Worm (Caenorhabditis elegans) whole organism, young adult: ENCODE results near the gene egas-4.

Experiments
- B0019.2 ChIP-seq: fragments of 200-800 bp; sonication (Bioruptor generic); conservative IDR thresholded peaks from 2 replicates; pipeline ENCODE4 v1.3.6; 2022; ENCODE audit warnings: missing genetic modification reagents, missing genetic modification characterization, missing compliant biosample characterization
- B0035.1 ChIP-seq: sonication (generic microtip); optimal IDR thresholded peaks from 2 replicates; lab custom pipeline; 2016; ENCODE audit warnings: missing genetic modification characterization, mild to moderate bottlenecking, missing compliant biosample characterization, missing genotype, missing genetic modification reagents
- D2030.7 ChIP-seq: fragments of 200-800 bp; sonication (Bioruptor generic); IDR thresholded peaks from 2 replicates; pipeline ENCODE4 v1.3.6; 2022; ENCODE audit warnings: missing genetic modification reagents, missing genetic modification characterization, missing compliant biosample characterization
- Y53F4B.3 ChIP-seq: fragments of 200-800 bp; sonication (Bioruptor generic); IDR thresholded peaks from 2 replicates; pipeline ENCODE4 v1.3.6; 2022; ENCODE audit warnings: missing genetic modification reagents, missing genetic modification characterization, missing compliant biosample characterization
- Y53G8AR.9 ChIP-seq: fragments of 200-800 bp; sonication (Bioruptor generic); conservative IDR thresholded peaks from 2 replicates; pipeline ENCODE4 v1.3.6; 2022; ENCODE audit warnings: missing genetic modification reagents, missing genetic modification characterization, missing compliant biosample characterization
- Y67H2A.10 ChIP-seq: fragments of 200-800 bp; sonication (Bioruptor generic); conservative IDR thresholded peaks from 2 replicates; pipeline ENCODE4 v1.3.6; 2022; ENCODE audit warnings: missing genetic modification reagents, missing genetic modification characterization, missing compliant biosample characterization
- ZK185.1 ChIP-seq: sonication (generic microtip); optimal IDR thresholded peaks from 2 replicates; lab custom pipeline; 2016; ENCODE audit warnings: mild to moderate bottlenecking, missing genetic modification characterization, missing compliant biosample characterization; ENCODE audit not compliant: poor library complexity, severe bottlenecking
- ama-1 ChIP-seq, 3 experiments: fragments of 150-350 bp in 1 of 3; sonication (generic microtip) in 2 of 3; optimal IDR thresholded peaks; 2 replicates each; lab custom pipeline; 2014 to 2018; ENCODE audit warnings: missing biosample characterization in 2 of 3, missing genetic modification characterization in 2 of 3, missing genetic modification reagents in 2 of 3
- attf-5 ChIP-seq: fragments of 200-800 bp; sonication (Bioruptor generic); optimal IDR thresholded peaks from 2 replicates; lab custom pipeline; 2018; ENCODE audit warnings: mild to moderate bottlenecking, missing genetic modification characterization, missing compliant biosample characterization
- attf-6 ChIP-seq: fragments of 200-800 bp; sonication (Bioruptor generic); IDR thresholded peaks from 2 replicates; pipeline ENCODE4 v1.3.6; 2022; ENCODE audit warnings: missing genetic modification reagents, missing genetic modification characterization, missing compliant biosample characterization
- cebp-1 ChIP-seq, 2 experiments: fragments of 200-800 bp in 1 of 2; sonication (Bioruptor generic) in 1 of 2; sonication (generic microtip) in 1 of 2; IDR thresholded peaks in 1 of 2; optimal IDR thresholded peaks in 1 of 2; 2 replicates each; pipeline versions ENCODE4 v1.3.6 to Lab custom; 2017 to 2022; ENCODE audit warnings: missing compliant biosample characterization in 2 of 2, missing genetic modification characterization in 2 of 2, mild to moderate bottlenecking in 1 of 2, missing genetic modification reagents in 1 of 2, moderate library complexity in 1 of 2
- ceh-40 ChIP-seq: fragments of 200-800 bp; sonication (Bioruptor generic); IDR thresholded peaks from 2 replicates; pipeline ENCODE4 v1.3.6; 2022; ENCODE audit warnings: missing genetic modification characterization, missing compliant biosample characterization
- chd-7 ChIP-seq: sonication (generic microtip); optimal IDR thresholded peaks from 2 replicates; lab custom pipeline; 2016; ENCODE audit warnings: mild to moderate bottlenecking, missing genetic modification characterization, moderate library complexity, missing compliant biosample characterization
- die-1 ChIP-seq: sonication (generic microtip); optimal IDR thresholded peaks from 2 replicates; lab custom pipeline; 2016; ENCODE audit warnings: missing genotype, mild to moderate bottlenecking, missing genetic modification characterization, missing compliant biosample characterization
- dpl-1 ChIP-seq: fragments of 150-350 bp; optimal IDR thresholded peaks from 2 replicates; lab custom pipeline; 2014; ENCODE audit warnings: missing biosample characterization, missing genetic modification reagents, missing genetic modification characterization
- ets-4 ChIP-seq: fragments of 200-800 bp; sonication (Bioruptor generic); optimal IDR thresholded peaks from 2 replicates; lab custom pipeline; 2018; ENCODE audit warnings: mild to moderate bottlenecking, missing genetic modification characterization, missing compliant biosample characterization
- hmg-1.2 ChIP-seq: fragments of 200-800 bp; sonication (Bioruptor generic); IDR thresholded peaks from 2 replicates; pipeline ENCODE4 v1.3.6; 2022; ENCODE audit warnings: missing genetic modification reagents, missing genetic modification characterization, missing compliant biosample characterization
- hrde-1 ChIP-seq: sonication (generic microtip); optimal IDR thresholded peaks from 2 replicates; lab custom pipeline; 2016; ENCODE audit warnings: missing genetic modification characterization, mild to moderate bottlenecking, missing compliant biosample characterization, moderate library complexity, missing genotype, missing genetic modification reagents, borderline replicate concordance
- lin-40 ChIP-seq: sonication (generic microtip); optimal IDR thresholded peaks from 2 replicates; lab custom pipeline; 2016; ENCODE audit warnings: missing genetic modification characterization, mild to moderate bottlenecking, missing compliant biosample characterization, missing genotype, missing genetic modification reagents
- lin-54 ChIP-seq: fragments of 200-800 bp; sonication (Bioruptor generic); optimal IDR thresholded peaks from 2 replicates; lab custom pipeline; 2018; ENCODE audit warnings: mild to moderate bottlenecking, missing genetic modification characterization, missing compliant biosample characterization
- madf-3 ChIP-seq: fragments of 200-800 bp; sonication (Bioruptor generic); IDR thresholded peaks from 2 replicates; pipeline ENCODE4 v1.3.6; 2022; ENCODE audit warnings: missing genetic modification reagents, missing genetic modification characterization, missing compliant biosample characterization
- madf-6 ChIP-seq: fragments of 200-800 bp; sonication (Bioruptor generic); IDR thresholded peaks from 2 replicates; pipeline ENCODE4 v1.3.6; 2022; ENCODE audit warnings: missing genetic modification reagents, missing genetic modification characterization, missing compliant biosample characterization
- mes-4 ChIP-seq: sonication (generic microtip); optimal IDR thresholded peaks from 2 replicates; lab custom pipeline; 2016; ENCODE audit warnings: missing genotype, missing genetic modification characterization, missing compliant biosample characterization
- nfyb-1 ChIP-seq: fragments of 200-800 bp; sonication (Bioruptor generic); IDR thresholded peaks from 2 replicates; pipeline ENCODE4 v1.3.6; 2022; ENCODE audit warnings: missing genetic modification reagents, missing genetic modification characterization, missing compliant biosample characterization
- nhr-90 ChIP-seq: sonication (generic microtip); optimal IDR thresholded peaks from 2 replicates; lab custom pipeline; 2016; ENCODE audit warnings: missing genotype, mild to moderate bottlenecking, missing genetic modification characterization, missing compliant biosample characterization
- pbrm-1 ChIP-seq: fragments of 200-800 bp; sonication (Bioruptor generic); IDR thresholded peaks from 2 replicates; pipeline ENCODE4 v1.3.6; 2022; ENCODE audit warnings: missing genetic modification reagents, missing genetic modification characterization, missing compliant biosample characterization
- pha-4 ChIP-seq: fragments of 150-350 bp; sonication (generic microtip); optimal IDR thresholded peaks from 2 replicates; lab custom pipeline; 2014; ENCODE audit warnings: missing biosample characterization, missing genetic modification reagents, missing genetic modification characterization
- repo-1 ChIP-seq: sonication (generic microtip); optimal IDR thresholded peaks from 2 replicates; lab custom pipeline; 2017; ENCODE audit warnings: mild to moderate bottlenecking, missing genetic modification characterization, missing compliant biosample characterization
- snpc-1.3 ChIP-seq: sonication (generic microtip); optimal IDR thresholded peaks from 2 replicates; lab custom pipeline; 2017; ENCODE audit warnings: missing genetic modification characterization, mild to moderate bottlenecking, missing compliant biosample characterization, antibody characterized with exemption, moderate library complexity, missing genotype, missing genetic modification reagents; ENCODE audit not compliant: insufficient read depth
- snpc-4 ChIP-seq, 5 experiments: fragments of 150-350 bp in 1 of 5; sonication (generic microtip) in 4 of 5; optimal IDR thresholded peaks; 2 replicates each; lab custom pipeline; 2014 to 2018; ENCODE audit warnings: missing genetic modification characterization in 5 of 5, missing biosample characterization in 3 of 5, antibody characterized with exemption in 2 of 5, mild to moderate bottlenecking in 2 of 5, missing compliant biosample characterization in 2 of 5, missing genotype in 2 of 5, moderate library complexity in 2 of 5, missing genetic modification reagents in 1 of 5
- somi-1 ChIP-seq: fragments of 200-800 bp; sonication (Bioruptor generic); optimal IDR thresholded peaks from 2 replicates; lab custom pipeline; 2018; ENCODE audit warnings: mild to moderate bottlenecking, missing genetic modification characterization, missing compliant biosample characterization
- sptf-2 ChIP-seq: fragments of 200-800 bp; sonication (Bioruptor generic); optimal IDR thresholded peaks from 2 replicates; lab custom pipeline; 2018; ENCODE audit warnings: mild to moderate bottlenecking, missing genetic modification characterization, missing compliant biosample characterization
- tlf-1 ChIP-seq: fragments of 200-800 bp; sonication (Bioruptor generic); optimal IDR thresholded peaks from 2 replicates; lab custom pipeline; 2018; ENCODE audit warnings: mild to moderate bottlenecking, missing genetic modification characterization, missing compliant biosample characterization
- unc-62 ChIP-seq: fragments of 150-350 bp; optimal IDR thresholded peaks from 2 replicates; lab custom pipeline; 2014; ENCODE audit warnings: missing biosample characterization, missing genetic modification reagents, missing genetic modification characterization
- xnd-1 ChIP-seq: sonication (generic microtip); optimal IDR thresholded peaks from 2 replicates; lab custom pipeline; 2016; ENCODE audit warnings: missing genotype, missing genetic modification reagents, missing genetic modification characterization, missing compliant biosample characterization
- zim-3 ChIP-seq: sonication (generic microtip); optimal IDR thresholded peaks from 2 replicates; lab custom pipeline; 2017; ENCODE audit warnings: mild to moderate bottlenecking, missing genetic modification characterization, moderate library complexity, missing compliant biosample characterization
- ztf-18 ChIP-seq: sonication (generic microtip); optimal IDR thresholded peaks from 2 replicates; lab custom pipeline; 2016; ENCODE audit warnings: missing genotype, mild to moderate bottlenecking, missing genetic modification characterization, missing compliant biosample characterization
- ztf-3 ChIP-seq: fragments of 200-800 bp; sonication (Bioruptor generic); optimal IDR thresholded peaks from 2 replicates; lab custom pipeline; 2018; ENCODE audit warnings: mild to moderate bottlenecking, missing genetic modification characterization, missing compliant biosample characterization

The egas-4 gene

ce11 chrIV:7507841-7508509 is 10.3 kb upstream of the egas-4 start, which contains the start of the genes vdac-1 and R05G6.5 (continued):
- TF ChIP-seq zim-3 (no peak), somi-1 (GFP tag; lab: Kevin White, UChicago) (peak; percentile 65), lin-40 (tag; lab: Kevin White, UChicago) (peak; percentile 68), snpc-4 (GFP tag; optimal IDR thresholded peaks at IDR 0.05; lab: Kevin White, UChicago) (peak; percentile 22), snpc-4 (tag; optimal IDR thresholded peaks at IDR 0.05; lab: Kevin White, UChicago) (peak; percentile 17 to 58 (median 24)), repo-1 (tag; lab: Kevin White, UChicago) (peak; percentile 45)

- TF ChIP-seq zim-3: no peak
- TF ChIP-seq pbrm-1 (GFP tag; lab: Robert Waterston, UW): peak; percentile 37; the same call in 1 of the 2 replicates
- peak; percentile 21 for TF ChIP-seq lin-54 (GFP tag; lab: Kevin White, UChicago)
- peak; percentile 54 for TF ChIP-seq ZK185.1
- TF ChIP-seq Y67H2A.10 (GFP tag; lab: Robert Waterston, UW): 0 out of 2 replicates have a peak, but pooled peaks have one; percentile 51
- no peak for TF ChIP-seq die-1 (tag; lab: Kevin White, UChicago)
- TF ChIP-seq tlf-1: no peak
- TF ChIP-seq mes-4 (tag; lab: Kevin White, UChicago): no peak
- peak; percentile 0 for TF ChIP-seq sptf-2
- TF ChIP-seq Y53G8AR.9 (GFP tag; lab: Robert Waterston, UW): peak; percentile 47; the same call in 1 of the 2 replicates
- TF ChIP-seq cebp-1 (GFP tag; IDR thresholded peaks at IDR 0.05; lab: Robert Waterston, UW): no peak
- peak; percentile 57 for TF ChIP-seq cebp-1 (tag; optimal IDR thresholded peaks at IDR 0.05; lab: Kevin White, UChicago)
- TF ChIP-seq xnd-1 (tag; lab: Kevin White, UChicago): no peak
- peak; percentile 35 for TF ChIP-seq lin-40 (tag; lab: Kevin White, UChicago)
- TF ChIP-seq madf-3 (GFP tag; lab: Robert Waterston, UW): 0 out of 2 replicates have a peak, but pooled peaks have one; percentile 54
- TF ChIP-seq Y53F4B.3: no peak
- no peak for TF ChIP-seq B0035.1 (tag; lab: Kevin White, UChicago)
- TF ChIP-seq ceh-40: 0 out of 2 replicates have a peak, but pooled peaks have one; percentile 62
Measured at ce11 chrIV:7507305-7507704, 9.7 kb upstream of the egas-4 start.

- no peak for TF ChIP-seq nhr-90 (tag; lab: Kevin White, UChicago)
- TF ChIP-seq hmg-1.2 (GFP tag; lab: Robert Waterston, UW): 0 out of 2 replicates have a peak, but pooled peaks have one; percentile 6
- TF ChIP-seq pbrm-1 (GFP tag; lab: Robert Waterston, UW): 0 out of 2 replicates have a peak, but pooled peaks have one; percentile 25
- 0 out of 2 replicates have a peak, but pooled peaks have one; percentile 46 for TF ChIP-seq Y53G8AR.9 (GFP tag; lab: Robert Waterston, UW)
- no peak for TF ChIP-seq unc-62 (GFP tag; lab: Kevin White, UChicago)
- 0 out of 2 replicates have a peak, but pooled peaks have one; percentile 9 for TF ChIP-seq madf-6 (GFP tag; lab: Robert Waterston, UW)
- peak; percentile 5 for TF ChIP-seq ets-4 (GFP tag; lab: Kevin White, UChicago)
- TF ChIP-seq tlf-1: no peak
- no peak for TF ChIP-seq attf-5 (GFP tag; lab: Kevin White, UChicago)
- TF ChIP-seq, all 124 proteins: peak for 5
Measured at ce11 chrIV:7506711-7507110, 9.1 kb upstream of the egas-4 start.

- TF ChIP-seq lin-54 (GFP tag; lab: Kevin White, UChicago) (peak; percentile 49), pha-4 (peak; percentile 36), D2030.7 (GFP tag; lab: Robert Waterston, UW) (peak; percentile 34; the same call in 1 of the 2 replicates), ama-1 (optimal IDR thresholded peaks at IDR 0.05; lab: Kevin White, UChicago) (peak; percentile 93), ama-1 (GFP tag; optimal IDR thresholded peaks at IDR 0.05; lab: Kevin White, UChicago) (peak; percentile 54 to 70), chd-7 (tag; lab: Kevin White, UChicago) (peak; percentile 62), pbrm-1 (GFP tag; lab: Robert Waterston, UW) (peak; percentile 61; the same call in 1 of the 2 replicates), snpc-1.3 (tag; lab: Kevin White, UChicago) (peak; percentile 78), dpl-1 (GFP tag; lab: Kevin White, UChicago) (no peak), attf-6 (GFP tag; lab: Robert Waterston, UW) (peak; percentile 50), hrde-1 (tag; lab: Kevin White, UChicago) (peak; percentile 78), ztf-3 (GFP tag; lab: Kevin White, UChicago) (no peak), B0019.2 (GFP tag; lab: Robert Waterston, UW) (no peak), ztf-18 (tag; lab: Kevin White, UChicago) (no peak), nfyb-1 (GFP tag; lab: Robert Waterston, UW) (0 out of 2 replicates have a peak, but pooled peaks have one; percentile 42), madf-3 (GFP tag; lab: Robert Waterston, UW) (peak; percentile 81; the same call in 1 of the 2 replicates), attf-5 (GFP tag; lab: Kevin White, UChicago) (peak; percentile 1)
Measured at ce11 chrIV:7505866-7506488, 8.3 kb upstream of the egas-4 start.
